Worm (Caenorhabditis elegans) whole organism, L4/young adult: ENCODE measurements around the gene R10H10.7.

Experiments used
- W03F9.2 ChIP-seq: fragments of 150-350 bp; optimal IDR thresholded peaks from 2 replicates; lab custom pipeline; 2014; ENCODE audit warnings: missing biosample characterization, missing genetic modification characterization
- dao-5 ChIP-seq: sonication (generic microtip); optimal IDR thresholded peaks from 2 replicates; lab custom pipeline; 2016; ENCODE audit warnings: missing genotype, missing genetic modification characterization, moderate library complexity, missing compliant biosample characterization
- him-1 ChIP-seq: sonication (generic microtip); optimal IDR thresholded peaks from 2 replicates; lab custom pipeline; 2016; ENCODE audit warnings: missing genotype, missing genetic modification reagents, missing genetic modification characterization, missing compliant biosample characterization

DNA sequence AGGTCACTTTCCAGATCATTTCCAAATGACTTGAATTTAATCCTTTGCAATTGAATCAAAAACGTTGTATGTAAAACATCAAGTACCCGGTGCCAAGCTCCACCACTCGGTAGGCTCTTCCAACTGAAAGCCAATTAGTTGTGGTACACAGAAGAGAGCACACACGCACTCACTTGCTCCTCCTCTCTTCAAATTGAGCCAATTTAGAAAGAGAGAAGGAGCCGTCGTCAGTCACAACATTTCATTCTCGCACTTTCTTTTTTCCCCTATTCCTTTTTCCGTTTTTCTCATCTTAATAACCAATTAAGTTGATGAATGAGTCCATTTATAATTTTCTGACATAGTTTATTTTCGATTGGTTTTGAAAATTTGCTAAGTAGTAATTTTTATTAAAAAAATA lies 15.5 kb downstream of the R10H10.7 start:
- TF ChIP-seq him-1 (tag; lab: Kevin White, UChicago) (no peak), dao-5 (tag; lab: Kevin White, UChicago) (no peak), W03F9.2 (tag; lab: Kevin White, UChicago) (no peak)
